1 fruit fly cellular context compared by ENCODE assay signal in genomic region chr3L:13237056-13237455, dm6.
TF ChIP-seq lines count a peak whose summit lies in the region.

No protein-coding gene starts in this region.

TF ChIP-seq in whole organism, embryonic, 481 proteins besides CTCF, POLR2A, EP300 and RAD21 (continued from another document):
- TF ChIP-seq Nf-YB (GFP tag; optimal IDR thresholded peaks at IDR 0.05; lab: Kevin White, UChicago): no peak
- TF ChIP-seq dmrt99B (tag; optimal IDR thresholded peaks at IDR 0.05; lab: Kevin White, UChicago): peak; percentile 59
- TF ChIP-seq crp (GFP tag; optimal IDR thresholded peaks at IDR 0.05; lab: Kevin White, UChicago): no peak
- no peak for TF ChIP-seq CG13287 (GFP tag; IDR thresholded peaks at IDR 0.05; lab: Robert Waterston, UW; ENCODE audit: partially characterized antibody)
- no peak for TF ChIP-seq mirr (GFP tag; optimal IDR thresholded peaks at IDR 0.05; lab: Kevin White, UChicago)
- TF ChIP-seq al (GFP tag; IDR thresholded peaks at IDR 0.05; lab: Robert Waterston, UW): no peak
- TF ChIP-seq CG34422 (GFP tag; IDR thresholded peaks at IDR 0.05; lab: Robert Waterston, UW): no peak
- TF ChIP-seq Rx (GFP tag; IDR thresholded peaks at IDR 0.05; lab: Robert Waterston, UW): no peak
- TF ChIP-seq CG4820 (GFP tag; optimal IDR thresholded peaks at IDR 0.05; lab: Kevin White, UChicago): no peak
- no peak for TF ChIP-seq CG15601 (tag; optimal IDR thresholded peaks at IDR 0.05; lab: Kevin White, UChicago)
- TF ChIP-seq CG2129 (GFP tag; IDR thresholded peaks at IDR 0.05; lab: Robert Waterston, UW; ENCODE audit: partially characterized antibody): no peak
- no peak for TF ChIP-seq CG8944 (GFP tag; optimal IDR thresholded peaks at IDR 0.05; lab: Kevin White, UChicago)
- no peak for TF ChIP-seq knrl (GFP tag; IDR thresholded peaks at IDR 0.05; lab: Robert Waterston, UW; ENCODE audit: partially characterized antibody)
- peak; percentile 42 for TF ChIP-seq lab (GFP tag; optimal IDR thresholded peaks at IDR 0.05; lab: Kevin White, UChicago)
- peak; percentile 34 for TF ChIP-seq CG8924 (tag; optimal IDR thresholded peaks at IDR 0.05; lab: Kevin White, UChicago)
- TF ChIP-seq CG12236 (GFP tag; optimal IDR thresholded peaks at IDR 0.05; lab: Kevin White, UChicago): no peak
- TF ChIP-seq CG4404 (GFP tag; IDR thresholded peaks at IDR 0.05; lab: Robert Waterston, UW): no peak
- TF ChIP-seq CG13624 (GFP tag; optimal IDR thresholded peaks at IDR 0.05; lab: Kevin White, UChicago): no peak
- no peak for TF ChIP-seq Vsx1 (GFP tag; optimal IDR thresholded peaks at IDR 0.05; lab: Kevin White, UChicago)
- TF ChIP-seq sug (tag; optimal IDR thresholded peaks at IDR 0.05; lab: Kevin White, UChicago): no peak
- no peak for TF ChIP-seq CG6254 (GFP tag; optimal IDR thresholded peaks at IDR 0.05; lab: Kevin White, UChicago)
- TF ChIP-seq CG12071 (GFP tag; optimal IDR thresholded peaks at IDR 0.05; lab: Kevin White, UChicago): no peak
- TF ChIP-seq fd3F (GFP tag; optimal IDR thresholded peaks at IDR 0.05; lab: Kevin White, UChicago): no peak
- no peak for TF ChIP-seq croc (GFP tag; conservative IDR thresholded peaks at IDR 0.05; lab: Robert Waterston, UW)
- TF ChIP-seq CG9817 (tag; optimal IDR thresholded peaks at IDR 0.05; lab: Kevin White, UChicago): no peak
- TF ChIP-seq sens-2 (GFP tag; IDR thresholded peaks at IDR 0.05; lab: Robert Waterston, UW): no peak
- peak; percentile 5 for TF ChIP-seq ind (GFP tag; optimal IDR thresholded peaks at IDR 0.05; lab: Kevin White, UChicago)
- TF ChIP-seq seq (GFP tag; IDR thresholded peaks at IDR 0.05; lab: Robert Waterston, UW): no peak
- TF ChIP-seq Mes4 (GFP tag; optimal IDR thresholded peaks at IDR 0.05; lab: Kevin White, UChicago): no peak
- TF ChIP-seq Atf-2 (GFP tag; optimal IDR thresholded peaks at IDR 0.05; lab: Kevin White, UChicago): no peak
- no peak for TF ChIP-seq caup (GFP tag; optimal IDR thresholded peaks at IDR 0.05; lab: Kevin White, UChicago; ENCODE audit: severe bottlenecking)
- no peak for TF ChIP-seq Xbp1 (GFP tag; optimal IDR thresholded peaks at IDR 0.05; lab: Kevin White, UChicago)
- no peak for TF ChIP-seq Scr (GFP tag; IDR thresholded peaks at IDR 0.05; lab: Robert Waterston, UW; ENCODE audit: partially characterized antibody)
- TF ChIP-seq stwl (tag; optimal IDR thresholded peaks at IDR 0.05; lab: Kevin White, UChicago): no peak
- TF ChIP-seq tgo (GFP tag; IDR thresholded peaks at IDR 0.05; lab: Robert Waterston, UW): 0 out of 3 replicates have a peak, but pooled peaks have one; percentile 13
- TF ChIP-seq pho (GFP tag; optimal IDR thresholded peaks at IDR 0.05; lab: Kevin White, UChicago): no peak
- peak; percentile 60 for TF ChIP-seq nmo (GFP tag; optimal IDR thresholded peaks at IDR 0.05; lab: Kevin White, UChicago)
- no peak for TF ChIP-seq gsb (GFP tag; IDR thresholded peaks at IDR 0.05; lab: Robert Waterston, UW)
- no peak for TF ChIP-seq CG9437 (GFP tag; optimal IDR thresholded peaks at IDR 0.05; lab: Kevin White, UChicago)
- no peak for TF ChIP-seq tin (GFP tag; optimal IDR thresholded peaks at IDR 0.05; lab: Kevin White, UChicago)
- TF ChIP-seq cad (GFP tag; optimal IDR thresholded peaks at IDR 0.05; lab: Kevin White, UChicago): no peak
- TF ChIP-seq dm (GFP tag; optimal IDR thresholded peaks at IDR 0.05; lab: Kevin White, UChicago): no peak
